Worm (Caenorhabditis elegans): ENCODE data around the gene tbc-9.

DNA sequence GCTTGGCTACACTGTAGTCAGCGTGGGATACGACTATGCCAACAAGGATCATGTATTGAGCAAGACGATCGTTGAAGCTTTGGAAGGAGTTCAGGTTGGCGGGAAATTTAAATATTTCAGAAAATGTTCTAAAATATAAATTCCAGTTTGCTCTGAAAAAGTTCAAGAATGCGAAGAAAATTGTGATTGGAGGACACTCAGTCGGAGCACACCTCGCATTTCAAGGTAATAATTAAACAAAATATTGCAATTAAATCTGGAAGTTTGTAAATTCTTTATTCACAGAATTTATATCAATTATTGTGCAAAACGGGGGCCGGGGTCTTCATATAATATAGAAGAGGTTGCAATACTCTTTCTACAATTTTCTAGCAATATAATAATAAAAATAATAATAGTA, 7.4 kb upstream of the tbc-9 start:
- no peak for TF ChIP-seq sptf-1 (tag; optimal IDR thresholded peaks at IDR 0.05)
- TF ChIP-seq lin-13 (GFP tag; optimal IDR thresholded peaks at IDR 0.05) = no peak
- TF ChIP-seq fos-1 (tag; optimal IDR thresholded peaks at IDR 0.05) = no peak
- TF ChIP-seq isw-1 (GFP tag; IDR thresholded peaks at IDR 0.05) = no peak
- TF ChIP-seq alr-1 (tag; optimal IDR thresholded peaks at IDR 0.05; ENCODE audit: borderline replicate concordance) = no peak
